Worm (Caenorhabditis elegans) whole organism, young adult: Measurements from ENCODE around the gene F15H10.10.

Experiments used
- ama-1 ChIP-seq, 3 experiments: fragments of 150-350 bp in 1 of 3; sonication (generic microtip) in 2 of 3; optimal IDR thresholded peaks; 2 replicates each; lab custom pipeline; 2014 to 2018; ENCODE audit warnings: missing biosample characterization in 2 of 3, missing genetic modification characterization in 2 of 3, missing genetic modification reagents in 2 of 3
- bed-2 ChIP-seq: fragments of 200-800 bp; sonication (Bioruptor generic); IDR thresholded peaks from 2 replicates; pipeline ENCODE4 v1.3.6; 2022; ENCODE audit warnings: missing genetic modification reagents, missing genetic modification characterization, missing compliant biosample characterization
- ceh-100 ChIP-seq: fragments of 200-800 bp; sonication (Bioruptor generic); IDR thresholded peaks from 2 replicates; pipeline ENCODE4 v1.3.6; 2022; ENCODE audit warnings: missing genetic modification reagents, missing genetic modification characterization, missing compliant biosample characterization
- dpl-1 ChIP-seq: fragments of 150-350 bp; optimal IDR thresholded peaks from 2 replicates; lab custom pipeline; 2014; ENCODE audit warnings: missing biosample characterization, missing genetic modification reagents, missing genetic modification characterization
- him-1 ChIP-seq: sonication (generic microtip); optimal IDR thresholded peaks from 2 replicates; lab custom pipeline; 2016; ENCODE audit warnings: missing genotype, missing genetic modification reagents, missing genetic modification characterization, missing compliant biosample characterization
- lsl-1 ChIP-seq: fragments of 200-800 bp; sonication (Bioruptor generic); optimal IDR thresholded peaks from 2 replicates; lab custom pipeline; 2018; ENCODE audit warnings: mild to moderate bottlenecking, missing genetic modification characterization, moderate library complexity, missing compliant biosample characterization
- unc-130 ChIP-seq: sonication (generic microtip); optimal IDR thresholded peaks from 2 replicates; lab custom pipeline; 2016; ENCODE audit warnings: missing genetic modification reagents, missing genetic modification characterization, missing compliant biosample characterization

DNA sequence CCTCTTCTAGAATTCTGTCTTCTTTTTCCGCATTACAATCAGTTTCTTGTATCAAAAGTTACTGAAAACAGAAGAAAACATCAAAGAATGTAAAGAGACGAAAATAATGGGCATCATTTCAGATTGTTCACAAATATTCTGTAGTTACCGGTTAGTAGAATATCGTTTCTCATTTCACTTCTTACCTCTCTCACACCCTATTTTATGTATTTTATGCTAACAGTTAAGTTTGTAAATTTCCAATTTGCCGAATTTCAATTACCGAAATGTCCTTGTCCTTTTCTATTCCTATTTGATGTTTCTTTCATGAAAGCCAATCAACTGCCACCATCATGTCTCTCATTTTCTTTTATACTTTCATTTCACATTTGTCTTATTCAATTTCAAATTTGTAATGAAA is 6.7 kb upstream of the F15H10.10 start:
- TF ChIP-seq unc-130 (GFP tag; lab: Kevin White, UChicago): no peak
- TF ChIP-seq him-1 (tag; lab: Kevin White, UChicago): no peak
- no peak for TF ChIP-seq ama-1 (optimal IDR thresholded peaks at IDR 0.05; lab: Kevin White, UChicago)
- no peak for TF ChIP-seq ama-1 (GFP tag; optimal IDR thresholded peaks at IDR 0.05; lab: Kevin White, UChicago)
- no peak for TF ChIP-seq dpl-1 (GFP tag; lab: Kevin White, UChicago)
- no peak for TF ChIP-seq lsl-1 (GFP tag; lab: Kevin White, UChicago)
- TF ChIP-seq bed-2 (GFP tag; lab: Robert Waterston, UW): no peak
- no peak for TF ChIP-seq ceh-100 (GFP tag; lab: Robert Waterston, UW)
